Worm (Caenorhabditis elegans) whole organism, L1 larva: ENCODE data around the gene clec-78.

Source experiments
- C16A3.4 ChIP-seq: fragments of 150-350 bp; optimal IDR thresholded peaks from 2 replicates; lab custom pipeline; 2014; ENCODE audit warnings: missing biosample characterization, missing genetic modification characterization
- C34B4.2 ChIP-seq: sonication (generic microtip); optimal IDR thresholded peaks from 2 replicates; lab custom pipeline; 2017; ENCODE audit warnings: mild to moderate bottlenecking, missing genetic modification characterization, missing compliant biosample characterization
- F16B12.6 ChIP-seq: fragments of 150-350 bp; optimal IDR thresholded peaks from 2 replicates; lab custom pipeline; 2014; ENCODE audit warnings: missing biosample characterization, missing genetic modification characterization
- aha-1 ChIP-seq: fragments of 150-350 bp; optimal IDR thresholded peaks from 2 replicates; lab custom pipeline; 2014; ENCODE audit warnings: missing biosample characterization, missing genetic modification characterization
- alr-1 ChIP-seq: fragments of 200-800 bp; sonication (Bioruptor generic); optimal IDR thresholded peaks from 2 replicates; lab custom pipeline; 2018; ENCODE audit warnings: borderline replicate concordance, mild to moderate bottlenecking, missing genetic modification characterization, missing compliant biosample characterization
- aly-2 ChIP-seq: fragments of 150-350 bp; optimal IDR thresholded peaks from 2 replicates; lab custom pipeline; 2014; ENCODE audit warnings: missing biosample characterization, missing genetic modification characterization
- blmp-1 ChIP-seq: fragments of 150-350 bp; optimal IDR thresholded peaks from 2 replicates; lab custom pipeline; 2014; ENCODE audit warnings: missing biosample characterization, missing genetic modification characterization
- ceh-8 ChIP-seq: fragments of 200-800 bp; sonication (Bioruptor generic); optimal IDR thresholded peaks from 2 replicates; lab custom pipeline; 2018; ENCODE audit warnings: mild to moderate bottlenecking, missing genetic modification characterization, moderate library complexity, missing compliant biosample characterization
- ceh-82 ChIP-seq, 3 experiments: fragments of 150-350 bp in 1 of 3; sonication (generic microtip) in 2 of 3; optimal IDR thresholded peaks; 2 replicates each; lab custom pipeline; 2014 to 2017; ENCODE audit warnings: missing biosample characterization in 3 of 3, missing genetic modification characterization in 3 of 3
- ceh-88 ChIP-seq: fragments of 200-800 bp; sonication (Bioruptor generic); IDR thresholded peaks from 2 replicates; pipeline ENCODE4 v1.3.6; 2022; ENCODE audit warnings: missing genetic modification characterization, missing compliant biosample characterization
- dsc-1 ChIP-seq: sonication (generic microtip); optimal IDR thresholded peaks from 2 replicates; lab custom pipeline; 2016; ENCODE audit warnings: mild to moderate bottlenecking, missing genetic modification characterization, missing compliant biosample characterization
- efl-1 ChIP-seq, 4 experiments: fragments of 150-350 bp; optimal IDR thresholded peaks in 3 of 4; peaks in 1 of 4; 1 replicate in 1 of 4; 2 replicates in 3 of 4; lab custom pipeline; 2014; ENCODE audit warnings: missing biosample characterization in 2 of 4, missing genetic modification characterization in 2 of 4, missing genetic modification reagents in 2 of 4
- egl-13 ChIP-seq: sonication (generic microtip); optimal IDR thresholded peaks from 2 replicates; lab custom pipeline; 2016; ENCODE audit warnings: missing genotype, missing genetic modification reagents, missing genetic modification characterization, missing compliant biosample characterization
- egl-27 ChIP-seq, 2 experiments: fragments of 150-350 bp in 1 of 2; sonication (generic microtip); optimal IDR thresholded peaks; 3 replicates each; lab custom pipeline; 2017 to 2018; ENCODE audit warnings: missing biosample characterization in 2 of 2, missing genetic modification characterization in 2 of 2, missing genetic modification reagents in 2 of 2
- elt-2 ChIP-seq: sonication (generic microtip); optimal IDR thresholded peaks from 2 replicates; lab custom pipeline; 2016; ENCODE audit warnings: missing genetic modification characterization, mild to moderate bottlenecking, inconsistent platforms, missing compliant biosample characterization, missing genetic modification reagents
- ets-5 ChIP-seq: fragments of 200-800 bp; sonication (Bioruptor generic); IDR thresholded peaks from 2 replicates; pipeline ENCODE4 v1.3.6; 2022; ENCODE audit warnings: missing genetic modification characterization, missing compliant biosample characterization
- fkh-10 ChIP-seq: sonication (generic microtip); optimal IDR thresholded peaks from 2 replicates; lab custom pipeline; 2017; ENCODE audit warnings: missing biosample characterization, missing genetic modification reagents, missing genetic modification characterization
- fkh-4 ChIP-seq: sonication (generic microtip); optimal IDR thresholded peaks from 2 replicates; lab custom pipeline; 2016; ENCODE audit warnings: missing compliant biosample characterization, missing genetic modification characterization, borderline replicate concordance
- fkh-8 ChIP-seq: sonication (generic microtip); optimal IDR thresholded peaks from 2 replicates; lab custom pipeline; 2016; ENCODE audit warnings: mild to moderate bottlenecking, missing genetic modification characterization, missing compliant biosample characterization
- fos-1 ChIP-seq: fragments of 150-350 bp; optimal IDR thresholded peaks from 2 replicates; lab custom pipeline; 2014; ENCODE audit warnings: missing biosample characterization, missing genetic modification characterization
- grh-1 ChIP-seq: fragments of 200-800 bp; sonication (Bioruptor generic); IDR thresholded peaks from 2 replicates; pipeline ENCODE4 v1.3.6; 2022; ENCODE audit warnings: missing genetic modification reagents, missing genetic modification characterization, missing compliant biosample characterization
- hlh-17 ChIP-seq: fragments of 200-800 bp; sonication (Bioruptor generic); optimal IDR thresholded peaks from 2 replicates; lab custom pipeline; 2018; ENCODE audit warnings: missing genetic modification characterization, mild to moderate bottlenecking, missing compliant biosample characterization, moderate library complexity, borderline replicate concordance
- irx-1 ChIP-seq: sonication (generic microtip); optimal IDR thresholded peaks from 2 replicates; lab custom pipeline; 2016; ENCODE audit warnings: missing genetic modification characterization, missing compliant biosample characterization
- lin-14 ChIP-seq: fragments of 200-800 bp; sonication (Bioruptor generic); optimal IDR thresholded peaks from 2 replicates; lab custom pipeline; 2018; ENCODE audit warnings: mild to moderate bottlenecking, missing genetic modification characterization, moderate library complexity, missing compliant biosample characterization
- lin-35 ChIP-seq, 2 experiments: fragments of 150-350 bp; optimal IDR thresholded peaks; 2 replicates each; lab custom pipeline; 2014; ENCODE audit warnings: missing biosample characterization in 2 of 2, missing genetic modification characterization in 2 of 2, missing genetic modification reagents in 2 of 2
- lin-39 ChIP-seq: fragments of 150-350 bp; optimal IDR thresholded peaks from 2 replicates; lab custom pipeline; 2014; ENCODE audit warnings: missing biosample characterization, missing genetic modification reagents, missing genetic modification characterization
- lsy-2 ChIP-seq, 2 experiments: fragments of 150-350 bp; optimal IDR thresholded peaks; 2 replicates each; lab custom pipeline; 2014; ENCODE audit warnings: missing biosample characterization in 2 of 2, missing genetic modification characterization in 2 of 2
- mab-9 ChIP-seq: fragments of 200-800 bp; sonication (Bioruptor generic); IDR thresholded peaks from 2 replicates; pipeline ENCODE4 v1.3.6; 2022; ENCODE audit warnings: missing genetic modification reagents, missing genetic modification characterization, missing compliant biosample characterization
- mep-1 ChIP-seq: fragments of 150-350 bp; optimal IDR thresholded peaks from 2 replicates; lab custom pipeline; 2014; ENCODE audit warnings: missing biosample characterization, missing genetic modification characterization
- nhr-12 ChIP-seq: sonication (generic microtip); optimal IDR thresholded peaks from 2 replicates; lab custom pipeline; 2017; ENCODE audit warnings: missing biosample characterization, missing genetic modification characterization
- nhr-20 ChIP-seq: sonication (generic microtip); optimal IDR thresholded peaks from 2 replicates; lab custom pipeline; 2016; ENCODE audit warnings: mild to moderate bottlenecking, missing genetic modification characterization, missing compliant biosample characterization
- nhr-237 ChIP-seq: fragments of 150-350 bp; optimal IDR thresholded peaks from 2 replicates; lab custom pipeline; 2014; ENCODE audit warnings: missing biosample characterization, missing genetic modification characterization
- nhr-28 ChIP-seq: fragments of 150-350 bp; optimal IDR thresholded peaks from 2 replicates; lab custom pipeline; 2014; ENCODE audit warnings: missing biosample characterization, missing genetic modification characterization
- nhr-47 ChIP-seq: sonication (generic microtip); optimal IDR thresholded peaks from 2 replicates; lab custom pipeline; 2016; ENCODE audit warnings: mild to moderate bottlenecking, missing genetic modification characterization, moderate library complexity, missing compliant biosample characterization
- nhr-71 ChIP-seq: sonication (generic microtip); optimal IDR thresholded peaks from 2 replicates; lab custom pipeline; 2016; ENCODE audit warnings: mild to moderate bottlenecking, missing genetic modification characterization, moderate library complexity, missing compliant biosample characterization
- nhr-77 ChIP-seq: fragments of 150-350 bp; optimal IDR thresholded peaks from 2 replicates; lab custom pipeline; 2014; ENCODE audit warnings: missing biosample characterization, missing genetic modification characterization
- nhr-90 ChIP-seq: sonication (generic microtip); optimal IDR thresholded peaks from 2 replicates; lab custom pipeline; 2016; ENCODE audit warnings: mild to moderate bottlenecking, missing genetic modification characterization, missing compliant biosample characterization; ENCODE audit not compliant: poor library complexity
- pag-3 ChIP-seq: sonication (generic microtip); optimal IDR thresholded peaks from 2 replicates; lab custom pipeline; 2017; ENCODE audit warnings: missing genetic modification characterization, mild to moderate bottlenecking, missing compliant biosample characterization, antibody characterized with exemption, borderline replicate concordance; ENCODE audit not compliant: insufficient read depth
- pax-3 ChIP-seq: fragments of 200-800 bp; sonication (Bioruptor generic); optimal IDR thresholded peaks from 2 replicates; lab custom pipeline; 2018; ENCODE audit warnings: mild to moderate bottlenecking, missing genetic modification characterization, moderate library complexity, missing compliant biosample characterization
- pqm-1 ChIP-seq: sonication (generic microtip); optimal IDR thresholded peaks from 3 replicates; lab custom pipeline; 2017; ENCODE audit warnings: missing biosample characterization, missing genetic modification characterization
- skn-1 ChIP-seq: fragments of 150-350 bp; optimal IDR thresholded peaks from 2 replicates; lab custom pipeline; 2014; ENCODE audit warnings: missing biosample characterization, missing genetic modification characterization
- snpc-4 ChIP-seq: fragments of 150-350 bp; optimal IDR thresholded peaks from 2 replicates; lab custom pipeline; 2014; ENCODE audit warnings: missing biosample characterization, missing genetic modification characterization
- sptf-1 ChIP-seq: fragments of 150-350 bp; optimal IDR thresholded peaks from 2 replicates; lab custom pipeline; 2014; ENCODE audit warnings: missing biosample characterization, missing genetic modification characterization
- tbx-2 ChIP-seq: sonication (generic microtip); optimal IDR thresholded peaks from 2 replicates; lab custom pipeline; 2016; ENCODE audit warnings: missing genetic modification characterization, missing compliant biosample characterization
- unc-130 ChIP-seq: fragments of 150-350 bp; optimal IDR thresholded peaks from 2 replicates; lab custom pipeline; 2017; ENCODE audit warnings: missing biosample characterization, missing genetic modification characterization, inconsistent platforms
- unc-30 ChIP-seq: sonication (generic microtip); optimal IDR thresholded peaks from 2 replicates; lab custom pipeline; 2017; ENCODE audit warnings: missing biosample characterization, missing genetic modification characterization
- unc-62 ChIP-seq: fragments of 150-350 bp; optimal IDR thresholded peaks from 2 replicates; lab custom pipeline; 2014; ENCODE audit warnings: missing biosample characterization, missing genetic modification reagents, missing genetic modification characterization
- vab-15 ChIP-seq: sonication (generic microtip); optimal IDR thresholded peaks from 2 replicates; lab custom pipeline; 2017; ENCODE audit warnings: missing genotype, mild to moderate bottlenecking, missing genetic modification characterization, missing compliant biosample characterization
- zag-1 ChIP-seq: fragments of 150-350 bp; optimal IDR thresholded peaks from 2 replicates; lab custom pipeline; 2014; ENCODE audit warnings: missing biosample characterization, missing genetic modification characterization

Gene clec-78

DNA sequence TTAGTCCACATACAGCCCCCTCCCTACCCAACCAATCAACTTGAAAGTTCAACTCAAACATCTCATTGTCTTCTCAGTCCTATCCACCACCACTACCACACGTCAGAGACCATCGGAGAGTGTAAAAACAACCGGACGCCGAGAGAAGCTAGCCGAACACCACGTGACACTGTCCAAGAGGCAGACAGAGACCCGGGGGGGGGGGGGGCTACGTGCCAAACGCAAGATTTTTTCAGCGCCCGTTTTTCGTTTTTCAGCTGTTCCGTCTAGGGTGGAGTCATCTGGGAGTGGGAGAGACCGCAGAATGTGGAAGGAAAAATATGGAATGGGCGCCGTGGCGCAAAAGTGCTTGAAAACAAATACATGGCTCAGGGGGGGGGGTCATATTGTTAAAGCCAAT lies 37.0 kb downstream of the clec-78 start (continued):
- TF ChIP-seq efl-1 (optimal IDR thresholded peaks at IDR 0.05; lab: Kevin White, UChicago) = peak; percentile 1 to 14
- TF ChIP-seq efl-1 (GFP tag; optimal IDR thresholded peaks at IDR 0.05 in 1 of 2; lab: Kevin White, UChicago) = peak; percentile 25 to 91
- peak; percentile 43 for TF ChIP-seq nhr-90 (tag; lab: Kevin White, UChicago)
- TF ChIP-seq ceh-82 (tag; optimal IDR thresholded peaks at IDR 0.05; lab: Kevin White, UChicago) = peak in 1 of 3 experiments; percentile 38
- TF ChIP-seq dsc-1 (tag; lab: Kevin White, UChicago) = peak; percentile 30
- no peak for TF ChIP-seq F16B12.6 (tag; lab: Kevin White, UChicago)
- TF ChIP-seq tbx-2 (tag; lab: Kevin White, UChicago) = peak; percentile 34
- no peak for TF ChIP-seq nhr-12 (tag; lab: Kevin White, UChicago)
- TF ChIP-seq elt-2 (tag; lab: Kevin White, UChicago) = no peak
- peak; percentile 4 for TF ChIP-seq blmp-1
- no peak for TF ChIP-seq alr-1 (tag; lab: Kevin White, UChicago)
- no peak for TF ChIP-seq pag-3 (tag; lab: Kevin White, UChicago)
- peak; percentile 99 for TF ChIP-seq aha-1 (tag; lab: Kevin White, UChicago)
- TF ChIP-seq nhr-20 (tag; lab: Kevin White, UChicago) = peak; percentile 68
- TF ChIP-seq nhr-47 (tag; lab: Kevin White, UChicago) = peak; percentile 71
- TF ChIP-seq vab-15 (tag; lab: Kevin White, UChicago) = no peak
- peak; percentile 43 for TF ChIP-seq snpc-4 (tag; lab: Kevin White, UChicago)
- TF ChIP-seq nhr-71 (tag; lab: Kevin White, UChicago) = peak; percentile 82
- TF ChIP-seq pqm-1 (tag; lab: Kevin White, UChicago) = no peak
- TF ChIP-seq mab-9 (GFP tag; lab: Robert Waterston, UW) = no peak
- TF ChIP-seq fkh-4 = no peak
- no peak for TF ChIP-seq hlh-17 (GFP tag; lab: Kevin White, UChicago)
- TF ChIP-seq unc-30 = no peak
- TF ChIP-seq nhr-77 = no peak
- TF ChIP-seq lin-35 (GFP tag; optimal IDR thresholded peaks at IDR 0.05; lab: Kevin White, UChicago) = peak in 1 of 2 experiments; percentile 54
- no peak for TF ChIP-seq unc-130 (tag; lab: Kevin White, UChicago)
- TF ChIP-seq lsy-2 (tag; optimal IDR thresholded peaks at IDR 0.05; lab: Kevin White, UChicago) = peak in 1 of 2 experiments; percentile 38
- TF ChIP-seq nhr-237 (tag; lab: Kevin White, UChicago) = no peak
- TF ChIP-seq egl-27 (tag; optimal IDR thresholded peaks at IDR 0.05; lab: Kevin White, UChicago) = no peak
- no peak for TF ChIP-seq fkh-10
- TF ChIP-seq ceh-88 (GFP tag; lab: Robert Waterston, UW) = no peak
- TF ChIP-seq skn-1 = peak; percentile 66
- no peak for TF ChIP-seq aly-2
- peak; percentile 87 for TF ChIP-seq lin-14 (GFP tag; lab: Kevin White, UChicago)
- TF ChIP-seq ets-5 = no peak
- TF ChIP-seq C34B4.2 (tag; lab: Kevin White, UChicago) = no peak
- TF ChIP-seq mep-1 (tag; lab: Kevin White, UChicago) = peak; percentile 65
- peak; percentile 67 for TF ChIP-seq pax-3
- TF ChIP-seq fos-1 = no peak
- TF ChIP-seq egl-13 (tag; lab: Kevin White, UChicago) = no peak
- 0 out of 2 replicates have a peak, but pooled peaks have one; percentile 35 for TF ChIP-seq grh-1 (GFP tag; lab: Robert Waterston, UW)
- TF ChIP-seq sptf-1 (tag; lab: Kevin White, UChicago) = no peak
- TF ChIP-seq zag-1 (tag; lab: Kevin White, UChicago) = no peak
- peak; percentile 73 for TF ChIP-seq fkh-8 (tag; lab: Kevin White, UChicago)
- TF ChIP-seq lin-39 (tag; lab: Kevin White, UChicago) = no peak
- TF ChIP-seq C16A3.4 (tag; lab: Kevin White, UChicago) = no peak
- no peak for TF ChIP-seq nhr-28
- TF ChIP-seq unc-62 (GFP tag; lab: Kevin White, UChicago) = no peak
- peak; percentile 20 for TF ChIP-seq irx-1
- no peak for TF ChIP-seq ceh-8 (GFP tag; lab: Kevin White, UChicago)
